Fruit fly (Drosophila melanogaster): ENCODE data around the gene CG31407.

Gene CG31407

DNA sequence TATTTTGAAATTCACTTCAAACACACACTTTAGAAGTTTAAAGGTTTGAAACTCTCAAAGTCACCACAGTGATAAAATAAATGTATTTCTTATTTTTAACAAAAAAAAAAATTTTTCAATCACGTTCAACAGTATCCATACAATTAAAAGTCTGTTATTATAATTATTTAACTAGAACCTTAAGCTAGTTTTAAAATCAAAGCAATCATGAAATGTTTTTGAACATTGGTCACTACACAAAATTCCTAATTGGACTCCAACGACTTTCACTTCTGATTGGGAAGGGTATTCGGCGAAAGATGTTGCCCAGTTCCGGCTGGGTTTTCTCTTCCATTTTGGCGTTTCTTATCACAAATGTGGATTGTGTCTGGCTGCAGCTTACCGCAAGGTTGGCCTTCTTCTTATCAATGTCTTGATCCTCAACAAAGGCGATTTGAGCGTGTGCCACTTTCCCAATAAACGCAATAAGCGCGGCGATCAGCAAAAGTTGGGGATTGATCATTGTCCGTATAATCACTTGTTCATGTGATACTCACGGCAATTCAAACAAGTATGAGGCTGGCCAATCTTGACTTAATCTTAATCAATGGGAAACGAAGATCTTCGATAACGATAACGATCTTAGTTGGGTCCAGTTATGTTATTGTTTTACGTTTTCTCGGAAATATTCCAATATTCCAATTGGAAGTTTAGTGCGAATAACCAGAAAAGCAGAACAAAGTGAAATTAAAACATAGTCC is 23.3 kb upstream of the CG31407 start (continued):
- TF ChIP-seq Med (GFP tag) (peak; percentile 77), CG8281 (tag; optimal IDR thresholded peaks at IDR 0.05) (peak; percentile 11), Eip74EF (GFP tag; optimal IDR thresholded peaks at IDR 0.05) (peak in 1 of 2 experiments; percentile 39), chif (GFP tag; optimal IDR thresholded peaks at IDR 0.05) (peak in 1 of 2 experiments; percentile 1), CG18262 (tag; optimal IDR thresholded peaks at IDR 0.05) (peak; percentile 63), NC2β (GFP tag; optimal IDR thresholded peaks at IDR 0.05) (no peak), Hr51 (GFP tag; optimal IDR thresholded peaks at IDR 0.05) (peak in 1 of 2 experiments; percentile 70), CG3847 (GFP tag; IDR thresholded peaks at IDR 0.05) (0 out of 2 replicates have a peak, but pooled peaks have one; percentile 9), CG10274 (GFP tag; optimal IDR thresholded peaks at IDR 0.05) (peak; percentile 79), CG15601 (tag; optimal IDR thresholded peaks at IDR 0.05) (peak; percentile 21), Oli (tag; optimal IDR thresholded peaks at IDR 0.05) (peak; percentile 64), CG3995 (GFP tag; optimal IDR thresholded peaks at IDR 0.05) (no peak), az2 (GFP tag; optimal IDR thresholded peaks at IDR 0.05) (peak; percentile 33)

DNA sequence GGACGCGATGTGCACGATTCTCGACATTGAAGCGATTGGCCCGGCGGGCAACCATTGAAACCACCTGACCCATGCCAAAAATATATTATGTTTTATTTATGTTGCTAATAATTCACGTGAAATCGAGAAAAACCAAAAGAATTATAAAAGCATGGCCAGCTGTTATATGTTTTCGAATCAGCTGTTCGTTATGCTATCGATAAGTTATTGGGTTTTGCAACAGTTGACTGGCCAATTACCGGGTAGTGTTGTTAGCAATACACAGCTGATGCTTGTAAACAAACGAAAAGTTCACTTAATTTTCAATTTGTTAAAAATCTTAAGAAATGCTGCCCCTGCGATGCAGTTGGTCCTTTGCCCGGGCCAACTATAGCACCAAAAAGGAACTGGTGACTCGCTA is 20.4 kb upstream of the CG31407 start, which contains the start of the genes CG11722 and mtTFB2:
Gene CG11722 (minus strand): TSS at position 200 of the 400 bp plus-strand sequence.
Gene mtTFB2 (plus strand): TSS at position 232 of the 400 bp plus-strand sequence.
- no peak for TF ChIP-seq salm (tag; optimal IDR thresholded peaks at IDR 0.05)
- no peak for TF ChIP-seq CG31224 (GFP tag; IDR thresholded peaks at IDR 0.05)
- no peak for TF ChIP-seq CG14965 (GFP tag; optimal IDR thresholded peaks at IDR 0.05; ENCODE audit: borderline replicate concordance)
- no peak for TF ChIP-seq CG12219 (GFP tag; optimal IDR thresholded peaks at IDR 0.05)
- no peak for TF ChIP-seq row (GFP tag; IDR thresholded peaks at IDR 0.05)
- no peak for TF ChIP-seq toy (GFP tag; IDR thresholded peaks at IDR 0.05)
- TF ChIP-seq ranshi (GFP tag; IDR thresholded peaks at IDR 0.05) = no peak
- no peak for TF ChIP-seq Gsc (GFP tag; IDR thresholded peaks at IDR 0.05)
- no peak for TF ChIP-seq dan (GFP tag; IDR thresholded peaks at IDR 0.05)
- TF ChIP-seq tin (GFP tag; optimal IDR thresholded peaks at IDR 0.05) = no peak
- TF ChIP-seq CG11504 (tag; optimal IDR thresholded peaks at IDR 0.05) = no peak
- peak; percentile 81 for TF ChIP-seq MBD-R2 (GFP tag; IDR thresholded peaks at IDR 0.05)
- no peak for TF ChIP-seq HHEX (GFP tag; optimal IDR thresholded peaks at IDR 0.05)
- TF ChIP-seq CG7372 (GFP tag; IDR thresholded peaks at IDR 0.05) = no peak
- no peak for TF ChIP-seq E2f1 (GFP tag; IDR thresholded peaks at IDR 0.05)
- no peak for TF ChIP-seq CG12071 (GFP tag; optimal IDR thresholded peaks at IDR 0.05)
- TF ChIP-seq Doc2 (GFP tag; IDR thresholded peaks at IDR 0.05) = no peak
- TF ChIP-seq ci (GFP tag; IDR thresholded peaks at IDR 0.05) = no peak
- no peak for TF ChIP-seq Tbp (GFP tag; optimal IDR thresholded peaks at IDR 0.05)
- TF ChIP-seq CG10462 (GFP tag; optimal IDR thresholded peaks at IDR 0.05) = no peak
- TF ChIP-seq CG12744 (GFP tag; optimal IDR thresholded peaks at IDR 0.05) = no peak
- TF ChIP-seq Nf-YC (tag; optimal IDR thresholded peaks at IDR 0.05) = peak; percentile 82
- no peak for TF ChIP-seq D19A (tag; optimal IDR thresholded peaks at IDR 0.05)
- TF ChIP-seq mld (GFP tag; IDR thresholded peaks at IDR 0.05; ENCODE audit: partially characterized antibody) = no peak
- no peak for TF ChIP-seq CG2120 (GFP tag; optimal IDR thresholded peaks at IDR 0.05)
- no peak for TF ChIP-seq ash1 (GFP tag; optimal IDR thresholded peaks at IDR 0.05)
- no peak for TF ChIP-seq fd64A (GFP tag; optimal IDR thresholded peaks at IDR 0.05)
- TF ChIP-seq Chrac-16 (GFP tag; optimal IDR thresholded peaks at IDR 0.05) = no peak
- no peak for TF ChIP-seq CG14014 (GFP tag; IDR thresholded peaks at IDR 0.05)
- no peak for TF ChIP-seq gt (GFP tag; IDR thresholded peaks at IDR 0.05)
- TF ChIP-seq CG16779 (GFP tag; IDR thresholded peaks at IDR 0.05) = no peak
- TF ChIP-seq inv (GFP tag; IDR thresholded peaks at IDR 0.05; ENCODE audit: partially characterized antibody) = no peak
- TF ChIP-seq onecut (GFP tag; IDR thresholded peaks at IDR 0.05) = peak; percentile 72; the same call in 1 of the 2 replicates
- no peak for TF ChIP-seq CG17359 (tag; optimal IDR thresholded peaks at IDR 0.05)
- TF ChIP-seq eyg (GFP tag; optimal IDR thresholded peaks at IDR 0.05) = no peak
- TF ChIP-seq slbo (GFP tag; IDR thresholded peaks at IDR 0.05) = no peak
- no peak for TF ChIP-seq CG12236 (GFP tag; optimal IDR thresholded peaks at IDR 0.05)

Data from whole organism, embryonic.